Worm (Caenorhabditis elegans) whole organism, dauer: ENCODE measurements around the gene vps-54.

Experiments used
- unc-62 ChIP-seq: sonication (generic microtip); optimal IDR thresholded peaks from 2 replicates; lab custom pipeline; 2017; ENCODE audit warnings: missing biosample characterization, missing genetic modification reagents, missing genetic modification characterization

vps-54 gene

ce11 chrV:10571523-10571922 lies 4.7 kb downstream of the vps-54 start:
- TF ChIP-seq unc-62 (GFP tag; lab: Kevin White, UChicago), result no peak

ce11 chrV:10568496-10568895 lies 7.7 kb downstream of the vps-54 start:
- TF ChIP-seq unc-62 (GFP tag; lab: Kevin White, UChicago), result no peak

ce11 chrV:10564830-10565365 lies 11.3 kb downstream of the vps-54 start, which contains the start of gene cat-4:
Gene cat-4 (plus strand): TSS chrV:10564880.
- TF ChIP-seq unc-62 (GFP tag; lab: Kevin White, UChicago), result no peak

- no peak for TF ChIP-seq unc-62 (GFP tag; lab: Kevin White, UChicago)
Observed at ce11 chrV:10564140-10564539, 12.1 kb downstream of the vps-54 start.

- no peak for TF ChIP-seq unc-62 (GFP tag; lab: Kevin White, UChicago)
Observed at ce11 chrV:10562817-10563216, 13.4 kb downstream of the vps-54 start.

ce11 chrV:10561632-10562031 lies 14.6 kb downstream of the vps-54 start:
- no peak for TF ChIP-seq unc-62 (GFP tag; lab: Kevin White, UChicago)

- TF ChIP-seq unc-62 (GFP tag; lab: Kevin White, UChicago), result no peak
Observed at ce11 chrV:10560621-10561020, 15.6 kb downstream of the vps-54 start, which contains the start of gene col-152. Gene col-152 (plus strand): TSS chrV:10560921.

- TF ChIP-seq unc-62 (GFP tag; lab: Kevin White, UChicago), result no peak
Observed at ce11 chrV:10557676-10558075, 18.5 kb downstream of the vps-54 start, which contains the start of gene best-14. Gene best-14 (plus strand): TSS chrV:10557976.

- TF ChIP-seq unc-62 (GFP tag; lab: Kevin White, UChicago), result no peak
Observed at ce11 chrV:10557094-10557493, 19.1 kb downstream of the vps-54 start.

ce11 chrV:10556362-10556761 lies 19.9 kb downstream of the vps-54 start:
- TF ChIP-seq unc-62 (GFP tag; lab: Kevin White, UChicago), result no peak

- no peak for TF ChIP-seq unc-62 (GFP tag; lab: Kevin White, UChicago)
Observed at ce11 chrV:10555239-10555638, 21.0 kb downstream of the vps-54 start, which contains the start of gene F32G8.3. Gene F32G8.3 (minus strand): TSS chrV:10555339.

- no peak for TF ChIP-seq unc-62 (GFP tag; lab: Kevin White, UChicago)
Observed at ce11 chrV:10549717-10550116, 26.5 kb downstream of the vps-54 start, which contains the start of gene F32G8.2. Gene F32G8.2 (plus strand): TSS chrV:10550017.

- TF ChIP-seq unc-62 (GFP tag; lab: Kevin White, UChicago), result no peak
Observed at ce11 chrV:10548981-10549380, 27.2 kb downstream of the vps-54 start, which contains the start of gene srd-34. Gene srd-34 (minus strand): TSS chrV:10549081.

- TF ChIP-seq unc-62 (GFP tag; lab: Kevin White, UChicago), result no peak
Observed at ce11 chrV:10546749-10547148, 29.5 kb downstream of the vps-54 start, which contains the start of gene F25D1.5. Gene F25D1.5 (minus strand): TSS chrV:10546783.

ce11 chrV:10540024-10540423 lies 36.2 kb downstream of the vps-54 start, which contains the start of gene degt-1:
Gene degt-1 (plus strand): TSS chrV:10540324.
- no peak for TF ChIP-seq unc-62 (GFP tag; lab: Kevin White, UChicago)

ce11 chrV:10539114-10539513 lies 37.1 kb downstream of the vps-54 start, which contains the start of gene F25D1.8:
Gene F25D1.8 (plus strand): TSS chrV:10539414.
- TF ChIP-seq unc-62 (GFP tag; lab: Kevin White, UChicago), result no peak

- TF ChIP-seq unc-62 (GFP tag; lab: Kevin White, UChicago), result no peak
Observed at ce11 chrV:10536808-10537207, 39.4 kb downstream of the vps-54 start.
